Worm (Caenorhabditis elegans) whole organism, L1 larva: ENCODE data around the gene R160.2.
"Not testable (repeated sequence)": the region's sequence is repeated elsewhere in the genome, so short reads cannot be mapped to it uniquely, and the experiment has no call there.

ENCODE experiments used
- ama-1 ChIP-seq: fragments of 150-350 bp; optimal IDR thresholded peaks from 2 replicates; lab custom pipeline; 2014
- ceh-90 ChIP-seq: sonication (generic microtip); optimal IDR thresholded peaks from 2 replicates; lab custom pipeline; 2016; ENCODE audit warnings: missing genetic modification characterization, missing compliant biosample characterization
- dpl-1 ChIP-seq, 3 experiments: fragments of 150-350 bp in 2 of 3; sonication (generic microtip) in 1 of 3; optimal IDR thresholded peaks; 2 replicates each; lab custom pipeline; 2014 to 2017; ENCODE audit warnings: missing biosample characterization in 3 of 3, missing genetic modification characterization in 3 of 3, missing genetic modification reagents in 3 of 3
- efl-3 ChIP-seq: fragments of 200-800 bp; sonication (Bioruptor generic); optimal IDR thresholded peaks from 2 replicates; lab custom pipeline; 2018; ENCODE audit warnings: mild to moderate bottlenecking, missing genetic modification characterization, missing compliant biosample characterization
- isw-1 ChIP-seq: fragments of 200-800 bp; sonication (Bioruptor generic); IDR thresholded peaks from 2 replicates; pipeline ENCODE4 v1.3.6; 2022; ENCODE audit warnings: missing genetic modification characterization, missing compliant biosample characterization
- lsy-2 ChIP-seq, 2 experiments: fragments of 150-350 bp; optimal IDR thresholded peaks; 2 replicates each; lab custom pipeline; 2014; ENCODE audit warnings: missing biosample characterization in 2 of 2, missing genetic modification characterization in 2 of 2
- nhr-20 ChIP-seq: sonication (generic microtip); optimal IDR thresholded peaks from 2 replicates; lab custom pipeline; 2016; ENCODE audit warnings: mild to moderate bottlenecking, missing genetic modification characterization, missing compliant biosample characterization
- nhr-84 ChIP-seq: sonication (generic microtip); optimal IDR thresholded peaks from 2 replicates; lab custom pipeline; 2017; ENCODE audit warnings: missing biosample characterization, missing genetic modification characterization
- zag-1 ChIP-seq: fragments of 150-350 bp; optimal IDR thresholded peaks from 2 replicates; lab custom pipeline; 2014; ENCODE audit warnings: missing biosample characterization, missing genetic modification characterization

The R160.2 gene

DNA sequence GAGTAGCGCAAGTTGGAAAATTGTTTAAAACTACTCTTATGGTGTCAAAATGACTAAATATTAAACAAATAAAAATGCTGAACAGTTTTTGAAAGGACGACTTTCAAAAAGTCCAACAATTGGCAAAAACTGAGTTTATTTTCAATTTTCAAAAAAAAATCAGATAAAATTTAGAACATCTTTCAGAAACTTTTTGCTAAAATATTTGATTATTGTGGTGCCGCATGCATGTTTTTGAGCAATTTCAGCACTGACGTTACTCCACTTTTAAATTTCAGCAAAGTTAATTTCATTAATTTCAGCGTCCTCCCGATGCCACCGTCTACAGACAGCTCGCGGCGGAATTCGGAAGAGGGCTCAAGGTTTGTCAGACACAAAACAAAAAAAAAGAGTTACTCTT, 37.4 kb downstream of the R160.2 start, which contains the start of gene cst-1:
Gene cst-1 (plus strand): TSS at position 301 of the 400 bp plus-strand sequence.
- not testable (repeated sequence) for TF ChIP-seq isw-1 (GFP tag; lab: Robert Waterston, UW); ceh-90 (tag; lab: Kevin White, UChicago); efl-3 (GFP tag; lab: Kevin White, UChicago)

DNA sequence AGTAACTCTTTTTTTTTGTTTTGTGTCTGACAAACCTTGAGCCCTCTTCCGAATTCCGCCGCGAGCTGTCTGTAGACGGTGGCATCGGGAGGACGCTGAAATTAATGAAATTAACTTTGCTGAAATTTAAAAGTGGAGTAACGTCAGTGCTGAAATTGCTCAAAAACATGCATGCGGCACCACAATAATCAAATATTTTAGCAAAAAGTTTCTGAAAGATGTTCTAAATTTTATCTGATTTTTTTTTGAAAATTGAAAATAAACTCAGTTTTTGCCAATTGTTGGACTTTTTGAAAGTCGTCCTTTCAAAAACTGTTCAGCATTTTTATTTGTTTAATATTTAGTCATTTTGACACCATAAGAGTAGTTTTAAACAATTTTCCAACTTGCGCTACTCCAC, 40.8 kb downstream of the R160.2 start, which contains the start of gene cst-2:
Gene cst-2 (minus strand): TSS at position 101 of the 400 bp plus-strand sequence.
- not testable (repeated sequence) for TF ChIP-seq nhr-20, zag-1, nhr-84 (tag; lab: Kevin White, UChicago)
- TF ChIP-seq, all 84 proteins: peak for 0; not testable (repeated sequence) for 84

DNA sequence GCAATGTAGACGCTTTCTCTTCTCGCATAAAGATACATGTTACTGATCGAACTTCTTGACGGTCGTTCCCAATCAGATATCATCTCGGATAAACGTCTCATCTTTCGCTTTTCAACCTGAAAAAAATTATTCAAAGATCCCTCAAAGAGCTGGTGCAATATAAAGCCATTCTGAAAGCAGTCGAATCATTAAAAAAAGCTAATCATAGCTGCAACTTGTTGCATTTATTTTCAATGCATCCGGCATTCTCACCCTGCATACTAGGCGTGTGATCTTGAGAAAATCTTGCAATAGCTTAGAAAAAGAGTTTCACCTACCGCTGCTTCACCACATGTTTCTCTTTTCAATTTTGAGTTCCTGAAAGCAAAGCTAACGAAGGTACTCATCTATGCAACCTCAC, 44.4 kb downstream of the R160.2 start, which contains the start of gene C24A8.6:
Gene C24A8.6 (minus strand): TSS at position 101 of the 400 bp plus-strand sequence.
- TF ChIP-seq ama-1; lsy-2 (tag; optimal IDR thresholded peaks at IDR 0.05; lab: Kevin White, UChicago); dpl-1 (GFP tag; optimal IDR thresholded peaks at IDR 0.05; lab: Kevin White, UChicago): not testable (repeated sequence)

DNA sequence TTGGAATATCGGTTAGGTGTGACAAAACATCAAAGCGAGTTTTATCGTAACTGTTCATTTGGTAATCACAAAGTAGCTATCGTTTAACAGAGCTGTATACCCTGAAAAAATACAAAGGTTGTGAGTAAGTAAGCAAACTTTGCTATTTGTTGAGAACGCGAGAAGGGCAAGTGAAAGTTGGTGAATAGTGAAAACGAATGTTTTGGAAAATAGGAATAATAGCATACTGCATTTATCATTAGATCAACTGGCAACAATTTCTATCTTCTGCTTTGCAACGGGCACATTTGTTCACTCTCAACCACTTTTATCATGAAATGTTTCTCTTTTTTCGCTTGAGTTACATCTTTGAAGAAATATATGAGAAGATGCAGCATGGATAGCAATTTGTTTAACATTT, 47.9 kb downstream of the R160.2 start, which contains the start of gene C24A8.5:
Gene C24A8.5 (minus strand): TSS at position 101 of the 400 bp plus-strand sequence.
- TF ChIP-seq efl-3 (GFP tag; lab: Kevin White, UChicago): no peak
